Fruit fly (Drosophila melanogaster) whole organism, prepupa: ENCODE data around the gene CG8892.

ENCODE experiments used
- CG10631 ChIP-seq: fragments of 200-800 bp; sonication (Bioruptor generic); optimal IDR thresholded peaks from 2 replicates; lab custom pipeline; 2016; ENCODE audit warnings: missing biosample characterization, missing genetic modification characterization
- CG6792 ChIP-seq: fragments of 200-800 bp; sonication (Bioruptor generic); optimal IDR thresholded peaks from 3 replicates; lab custom pipeline; 2016; ENCODE audit warnings: missing biosample characterization, missing genetic modification characterization
- Hr39 ChIP-seq: fragments of 200-800 bp; sonication (Bioruptor generic); optimal IDR thresholded peaks from 2 replicates; lab custom pipeline; 2016; ENCODE audit warnings: missing biosample characterization, missing genetic modification characterization
- Sox102F ChIP-seq: fragments of 200-800 bp; sonication (Bioruptor generic); optimal IDR thresholded peaks from 2 replicates; lab custom pipeline; 2016; ENCODE audit warnings: missing biosample characterization, mild to moderate bottlenecking, missing genetic modification characterization
- Sox14 ChIP-seq: fragments of 200-800 bp; sonication (Bioruptor generic); optimal IDR thresholded peaks from 3 replicates; lab custom pipeline; 2016; ENCODE audit warnings: missing biosample characterization, missing genetic modification characterization
- lz ChIP-seq: fragments of 200-800 bp; sonication (Bioruptor generic); optimal IDR thresholded peaks from 3 replicates; lab custom pipeline; 2016; ENCODE audit warnings: missing biosample characterization, missing genetic modification characterization
- net ChIP-seq: fragments of 200-800 bp; sonication (Bioruptor generic); optimal IDR thresholded peaks from 3 replicates; lab custom pipeline; 2016; ENCODE audit warnings: missing biosample characterization, missing genetic modification characterization
- topi ChIP-seq: fragments of 200-800 bp; sonication (Bioruptor generic); optimal IDR thresholded peaks from 3 replicates; lab custom pipeline; 2016; ENCODE audit warnings: missing biosample characterization, missing genetic modification characterization

DNA sequence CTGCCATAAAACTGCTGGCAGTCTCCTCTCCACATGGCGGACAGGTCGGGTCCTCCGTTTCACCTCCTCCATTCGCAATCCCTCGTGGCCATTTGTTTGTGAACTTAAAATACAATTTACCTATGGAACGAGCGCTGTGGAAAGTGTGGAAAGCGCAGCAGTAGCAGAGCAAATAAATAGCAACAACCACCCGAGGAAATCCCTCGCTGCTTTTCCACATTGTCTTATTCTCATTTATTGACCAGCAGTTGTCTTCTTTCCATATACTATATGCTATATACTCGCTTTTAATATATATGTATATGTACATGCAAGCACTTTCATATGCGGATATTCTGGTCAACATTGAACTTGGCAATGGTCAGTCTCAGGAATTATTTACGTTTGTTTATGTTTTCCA is 49.1 kb downstream of the CG8892 start, which contains the start of gene hoe1:
- TF ChIP-seq Sox14 (no peak), Sox102F (GFP tag; lab: Kevin White, UChicago) (no peak), topi (GFP tag; lab: Kevin White, UChicago) (no peak), CG6792 (GFP tag; lab: Kevin White, UChicago) (no peak), net (GFP tag; lab: Kevin White, UChicago) (no peak), CG10631 (GFP tag; lab: Kevin White, UChicago) (no peak), lz (no peak), Hr39 (GFP tag; lab: Kevin White, UChicago) (no peak)
